Worm (Caenorhabditis elegans) whole organism, mixed stage, embryonic: Measurements from ENCODE around the gene lgc-56.

ENCODE experiments used
- M03D4.4 ChIP-seq: sonication (generic microtip); optimal IDR thresholded peaks from 2 replicates; lab custom pipeline; 2017; ENCODE audit warnings: mild to moderate bottlenecking, missing genetic modification characterization, missing compliant biosample characterization
- nhr-12 ChIP-seq: fragments of 150-350 bp; optimal IDR thresholded peaks from 2 replicates; lab custom pipeline; 2014; ENCODE audit warnings: missing biosample characterization, missing genetic modification characterization
- pha-4 ChIP-seq: fragments of 150-350 bp; optimal IDR thresholded peaks from 2 replicates; lab custom pipeline; 2018; ENCODE audit warnings: missing biosample characterization, missing genetic modification reagents, missing genetic modification characterization
- unc-62 ChIP-seq: fragments of 150-350 bp; optimal IDR thresholded peaks from 2 replicates; lab custom pipeline; 2014; ENCODE audit warnings: missing biosample characterization, missing genetic modification reagents, missing genetic modification characterization

DNA sequence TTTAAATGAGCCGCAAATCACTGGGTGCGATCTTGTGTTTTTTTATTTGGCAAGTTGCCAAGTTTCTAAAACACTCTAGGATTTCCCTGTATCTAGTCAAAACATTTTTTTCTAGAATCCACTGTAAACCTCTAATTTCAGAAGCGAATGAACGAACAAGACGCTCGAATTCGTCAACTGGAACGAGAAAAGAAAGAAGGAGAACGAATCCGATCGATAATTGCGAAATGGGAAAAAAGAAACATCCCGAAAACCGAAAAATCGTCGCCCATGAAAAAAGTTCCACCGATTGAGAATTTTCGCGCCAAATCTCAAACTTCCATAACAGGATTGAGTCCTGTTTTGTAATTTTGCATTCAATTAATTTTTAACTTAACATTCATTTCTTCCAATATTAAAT is 46.8 kb downstream of the lgc-56 start:
- TF ChIP-seq unc-62 (GFP tag; lab: Kevin White, UChicago) (no peak), nhr-12 (tag; lab: Kevin White, UChicago) (no peak), M03D4.4 (no peak), pha-4 (tag; lab: Kevin White, UChicago) (no peak)
